Worm (Caenorhabditis elegans) whole organism, late embryonic: Measurements from ENCODE around the gene ceh-60.

ENCODE experiments used
- Y22D7AL.16 ChIP-seq: sonication (generic microtip); optimal IDR thresholded peaks from 2 replicates; lab custom pipeline; 2016; ENCODE audit warnings: missing genetic modification characterization, missing compliant biosample characterization
- ama-1 ChIP-seq: fragments of 150-350 bp; optimal IDR thresholded peaks from 2 replicates; lab custom pipeline; 2014
- pha-4 ChIP-seq: fragments of 150-350 bp; optimal IDR thresholded peaks from 2 replicates; lab custom pipeline; 2018; ENCODE audit warnings: missing biosample characterization, missing genetic modification reagents, missing genetic modification characterization
- unc-3 ChIP-seq, 2 experiments: fragments of 200-800 bp in 1 of 2; sonication (Bioruptor generic) in 1 of 2; sonication (generic microtip) in 1 of 2; conservative IDR thresholded peaks in 1 of 2; optimal IDR thresholded peaks in 1 of 2; 2 replicates each; pipeline versions ENCODE4 v1.3.6 to Lab custom; 2016 to 2022; ENCODE audit warnings: missing compliant biosample characterization in 2 of 2, missing genetic modification characterization in 2 of 2, missing genetic modification reagents in 1 of 2

DNA sequence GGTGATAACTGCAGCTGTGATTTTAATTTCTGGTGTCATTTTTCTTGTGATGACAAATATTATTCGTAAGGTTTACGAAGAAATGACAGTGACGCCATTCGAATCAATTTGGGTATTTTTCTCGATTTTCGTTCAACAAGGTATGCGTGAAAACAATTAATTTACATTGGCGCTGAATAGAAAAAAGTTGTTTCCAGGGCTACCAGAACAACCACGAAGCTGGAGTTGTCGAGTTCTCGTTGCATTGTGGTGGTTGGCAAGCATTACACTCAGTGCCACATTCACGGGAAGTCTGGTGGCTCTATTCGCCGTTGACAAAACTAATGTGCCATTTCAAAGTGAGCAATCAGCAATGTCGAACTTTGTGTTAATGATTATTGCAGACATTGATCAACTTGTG lies 22.2 kb downstream of the ceh-60 start:
- TF ChIP-seq ama-1 (lab: Kevin White, UChicago) (no peak), unc-3 (GFP tag; conservative IDR thresholded peaks at IDR 0.05; lab: Robert Waterston, UW) (no peak), unc-3 (tag; optimal IDR thresholded peaks at IDR 0.05; lab: Kevin White, UChicago) (no peak), pha-4 (tag; lab: Kevin White, UChicago) (no peak), Y22D7AL.16 (tag; lab: Kevin White, UChicago) (no peak)
